Worm (Caenorhabditis elegans) whole organism, mixed stage, embryonic: ENCODE results near the gene F54D10.9.

Source experiments
- bed-3 ChIP-seq: fragments of 200-800 bp; sonication (Bioruptor generic); optimal IDR thresholded peaks from 3 replicates; lab custom pipeline; 2018; ENCODE audit warnings: mild to moderate bottlenecking, missing genetic modification characterization, moderate library complexity, missing compliant biosample characterization
- nhr-28 ChIP-seq: fragments of 150-350 bp; optimal IDR thresholded peaks from 2 replicates; lab custom pipeline; 2014; ENCODE audit warnings: missing biosample characterization, missing genetic modification characterization
- snpc-4 ChIP-seq: fragments of 150-350 bp; optimal IDR thresholded peaks from 2 replicates; lab custom pipeline; 2014; ENCODE audit warnings: missing biosample characterization, missing genetic modification characterization
- ztf-11 ChIP-seq: fragments of 150-350 bp; optimal IDR thresholded peaks from 2 replicates; lab custom pipeline; 2014; ENCODE audit warnings: missing biosample characterization, missing genetic modification characterization

ce11 chrII:3781238-3781637 lies 51.0 kb downstream of the F54D10.9 start:
- no peak for TF ChIP-seq ztf-11 (tag; lab: Kevin White, UChicago)
- TF ChIP-seq bed-3 (GFP tag; lab: Kevin White, UChicago), result no peak
- TF ChIP-seq nhr-28, result no peak
- no peak for TF ChIP-seq snpc-4 (tag; lab: Kevin White, UChicago)
